Worm (Caenorhabditis elegans): Measurements from ENCODE around the gene nep-21.

ce11 chrV:14192870-14193269 is 33.4 kb downstream of the nep-21 start:
- TF ChIP-seq W03F9.2 (tag; optimal IDR thresholded peaks at IDR 0.05) (peak; percentile 55), him-1 (tag; optimal IDR thresholded peaks at IDR 0.05) (no peak), dao-5 (tag; optimal IDR thresholded peaks at IDR 0.05) (no peak)
